Worm (Caenorhabditis elegans) whole organism, L4 larva: ENCODE results near the gene try-12.
A peak's percentile ranks its signal among the peaks of the same experiment; 100 is the strongest.

ENCODE experiments used
- D1046.2 ChIP-seq: fragments of 200-800 bp; sonication (Bioruptor generic); IDR thresholded peaks from 2 replicates; pipeline ENCODE4 v1.3.6; 2022; ENCODE audit warnings: missing genetic modification characterization, missing compliant biosample characterization
- F49E8.2 ChIP-seq: sonication (generic microtip); optimal IDR thresholded peaks from 2 replicates; lab custom pipeline; 2016; ENCODE audit warnings: missing compliant biosample characterization, mild to moderate bottlenecking, missing genetic modification characterization, borderline replicate concordance
- R02D3.7 ChIP-seq: fragments of 150-350 bp; sonication (generic microtip); optimal IDR thresholded peaks from 3 replicates; lab custom pipeline; 2014; ENCODE audit warnings: missing biosample characterization, missing genetic modification characterization
- T20F7.1 ChIP-seq: fragments of 200-800 bp; sonication (Bioruptor generic); optimal IDR thresholded peaks from 2 replicates; lab custom pipeline; 2018; ENCODE audit warnings: mild to moderate bottlenecking, missing genetic modification characterization, missing compliant biosample characterization
- T26A8.4 ChIP-seq: fragments of 200-800 bp; sonication (Bioruptor generic); IDR thresholded peaks from 2 replicates; pipeline ENCODE4 v1.3.6; 2022; ENCODE audit warnings: missing genetic modification characterization, missing compliant biosample characterization
- aha-1 ChIP-seq: fragments of 150-350 bp; peaks from one replicate; lab custom pipeline; 2014; ENCODE audit warnings: missing biosample characterization, missing genetic modification characterization
- aly-2 ChIP-seq: sonication (generic microtip); optimal IDR thresholded peaks from 2 replicates; lab custom pipeline; 2018; ENCODE audit warnings: missing biosample characterization, missing genetic modification characterization
- ama-1 ChIP-seq: fragments of 150-350 bp; optimal IDR thresholded peaks from 2 replicates; lab custom pipeline; 2014; ENCODE audit warnings: inconsistent platforms, mixed read lengths
- attf-4 ChIP-seq: sonication (generic microtip); optimal IDR thresholded peaks from 3 replicates; lab custom pipeline; 2017; ENCODE audit warnings: missing biosample characterization, missing genetic modification characterization
- ceh-32 ChIP-seq: sonication (generic microtip); optimal IDR thresholded peaks from 2 replicates; lab custom pipeline; 2016; ENCODE audit warnings: mild to moderate bottlenecking, missing genetic modification characterization, missing compliant biosample characterization; ENCODE audit not compliant: poor library complexity
- cey-2 ChIP-seq: sonication (generic microtip); optimal IDR thresholded peaks from 3 replicates; lab custom pipeline; 2017; ENCODE audit warnings: missing genetic modification characterization, mild to moderate bottlenecking, missing compliant biosample characterization, antibody characterized with exemption, borderline replicate concordance; ENCODE audit not compliant: insufficient read depth
- daf-16 ChIP-seq, 3 experiments: sonication (generic microtip); optimal IDR thresholded peaks; 2 replicates each; lab custom pipeline; 2016 to 2017; ENCODE audit warnings: missing genetic modification characterization in 3 of 3, missing genetic modification reagents in 3 of 3, mild to moderate bottlenecking in 2 of 3, missing compliant biosample characterization in 2 of 3, missing biosample characterization in 1 of 3, moderate library complexity in 1 of 3
- dmd-6 ChIP-seq: fragments of 200-800 bp; sonication (Bioruptor generic); IDR thresholded peaks from 2 replicates; pipeline ENCODE4 v1.3.6; 2022; ENCODE audit warnings: missing genetic modification reagents, missing genetic modification characterization, missing compliant biosample characterization
- dmd-8 ChIP-seq: fragments of 200-800 bp; sonication (Bioruptor generic); IDR thresholded peaks from 2 replicates; pipeline ENCODE4 v1.3.6; 2022; ENCODE audit warnings: missing genetic modification characterization, missing compliant biosample characterization
- dmd-9 ChIP-seq: fragments of 200-800 bp; sonication (Bioruptor generic); IDR thresholded peaks from 2 replicates; pipeline ENCODE4 v1.3.6; 2022; ENCODE audit warnings: missing genetic modification reagents, missing genetic modification characterization, missing compliant biosample characterization
- dpl-1 ChIP-seq: fragments of 150-350 bp; optimal IDR thresholded peaks from 2 replicates; lab custom pipeline; 2014; ENCODE audit warnings: missing biosample characterization, missing genetic modification reagents, missing genetic modification characterization
- duxl-1 ChIP-seq: sonication (generic microtip); optimal IDR thresholded peaks from 2 replicates; lab custom pipeline; 2016; ENCODE audit warnings: mild to moderate bottlenecking, missing genetic modification characterization, moderate library complexity, missing compliant biosample characterization; ENCODE audit not compliant: poor library complexity
- dve-1 ChIP-seq: sonication (generic microtip); optimal IDR thresholded peaks from 2 replicates; lab custom pipeline; 2017; ENCODE audit warnings: antibody characterized with exemption, mild to moderate bottlenecking, missing genetic modification characterization, missing compliant biosample characterization; ENCODE audit not compliant: insufficient read depth
- egl-27 ChIP-seq: sonication (generic microtip); optimal IDR thresholded peaks from 3 replicates; lab custom pipeline; 2017; ENCODE audit warnings: missing biosample characterization, missing genetic modification reagents, missing genetic modification characterization
- hif-1 ChIP-seq, 2 experiments: sonication (generic microtip); optimal IDR thresholded peaks; 2 replicates each; lab custom pipeline; 2016 to 2017; ENCODE audit warnings: missing compliant biosample characterization in 2 of 2, missing genetic modification characterization in 2 of 2, missing genetic modification reagents in 2 of 2, missing genotype in 2 of 2, mild to moderate bottlenecking in 1 of 2
- hlh-11 ChIP-seq: fragments of 200-800 bp; sonication (Bioruptor generic); optimal IDR thresholded peaks from 2 replicates; lab custom pipeline; 2018; ENCODE audit warnings: mild to moderate bottlenecking, missing genetic modification characterization, missing compliant biosample characterization
- jun-1 ChIP-seq: fragments of 150-350 bp; optimal IDR thresholded peaks from 2 replicates; lab custom pipeline; 2014; ENCODE audit warnings: missing biosample characterization, missing genetic modification reagents, missing genetic modification characterization
- lim-7 ChIP-seq: fragments of 200-800 bp; sonication (Bioruptor generic); IDR thresholded peaks from 2 replicates; pipeline ENCODE4 v1.3.6; 2022; ENCODE audit warnings: missing genetic modification characterization, missing compliant biosample characterization
- lin-1 ChIP-seq: fragments of 200-800 bp; sonication (Bioruptor generic); IDR thresholded peaks from 2 replicates; pipeline ENCODE4 v1.3.6; 2022; ENCODE audit warnings: missing genetic modification reagents, missing genetic modification characterization, missing compliant biosample characterization
- lin-29 ChIP-seq: fragments of 200-800 bp; sonication (Bioruptor generic); IDR thresholded peaks from 2 replicates; pipeline ENCODE4 v1.3.6; 2022; ENCODE audit warnings: missing genetic modification reagents, missing genetic modification characterization, missing compliant biosample characterization
- madf-5 ChIP-seq, 2 experiments: fragments of 200-800 bp; sonication (Bioruptor generic); IDR thresholded peaks; 2 replicates each; pipeline ENCODE4 v1.3.6; 2022; ENCODE audit warnings: missing compliant biosample characterization in 2 of 2, missing genetic modification characterization in 2 of 2
- madf-9 ChIP-seq: fragments of 200-800 bp; sonication (Bioruptor generic); conservative IDR thresholded peaks from 2 replicates; pipeline ENCODE4 v1.3.6; 2022; ENCODE audit warnings: missing genetic modification reagents, missing genetic modification characterization, missing compliant biosample characterization
- mep-1 ChIP-seq: fragments of 150-350 bp; sonication (generic microtip); optimal IDR thresholded peaks from 3 replicates; lab custom pipeline; 2014; ENCODE audit warnings: missing biosample characterization, missing genetic modification characterization
- mes-2 ChIP-seq: sonication (generic microtip); optimal IDR thresholded peaks from 2 replicates; lab custom pipeline; 2016; ENCODE audit warnings: missing genotype, mild to moderate bottlenecking, missing genetic modification characterization, missing compliant biosample characterization; ENCODE audit not compliant: poor library complexity, severe bottlenecking
- mxl-2 ChIP-seq: fragments of 200-800 bp; sonication (Bioruptor generic); conservative IDR thresholded peaks from 2 replicates; pipeline ENCODE4 v1.3.6; 2022; ENCODE audit warnings: missing genetic modification reagents, missing genetic modification characterization, missing compliant biosample characterization
- mxl-3 ChIP-seq: fragments of 200-800 bp; sonication (Bioruptor generic); optimal IDR thresholded peaks from 2 replicates; lab custom pipeline; 2018; ENCODE audit warnings: mild to moderate bottlenecking, missing genetic modification characterization, missing compliant biosample characterization
- nhr-10 ChIP-seq: fragments of 150-350 bp; optimal IDR thresholded peaks from 2 replicates; lab custom pipeline; 2014; ENCODE audit warnings: missing biosample characterization, missing genetic modification characterization
- nhr-25 ChIP-seq: sonication (generic microtip); optimal IDR thresholded peaks from 2 replicates; lab custom pipeline; 2017; ENCODE audit warnings: missing genetic modification characterization, mild to moderate bottlenecking, missing compliant biosample characterization, antibody characterized with exemption, moderate library complexity, borderline replicate concordance; ENCODE audit not compliant: insufficient read depth
- nhr-42 ChIP-seq: fragments of 200-800 bp; sonication (Bioruptor generic); IDR thresholded peaks from 2 replicates; pipeline ENCODE4 v1.3.6; 2022; ENCODE audit warnings: missing genetic modification characterization, missing compliant biosample characterization
- nhr-77 ChIP-seq: fragments of 150-350 bp; optimal IDR thresholded peaks from 2 replicates; lab custom pipeline; 2014; ENCODE audit warnings: missing biosample characterization, missing genetic modification characterization
- rbr-2 ChIP-seq: sonication (generic microtip); optimal IDR thresholded peaks from 2 replicates; lab custom pipeline; 2016; ENCODE audit warnings: missing genotype, missing genetic modification characterization, missing compliant biosample characterization
- sdz-12 ChIP-seq: fragments of 200-800 bp; sonication (Bioruptor generic); optimal IDR thresholded peaks from 2 replicates; lab custom pipeline; 2018; ENCODE audit warnings: mild to moderate bottlenecking, missing genetic modification characterization, missing compliant biosample characterization
- skn-1 ChIP-seq: fragments of 150-350 bp; optimal IDR thresholded peaks from 2 replicates; lab custom pipeline; 2014; ENCODE audit warnings: missing biosample characterization, missing genetic modification characterization
- snpc-1.2 ChIP-seq: fragments of 200-800 bp; sonication (Bioruptor generic); IDR thresholded peaks from 2 replicates; pipeline ENCODE4 v1.3.6; 2022; ENCODE audit warnings: missing genetic modification reagents, missing genetic modification characterization, missing compliant biosample characterization
- snpc-4 ChIP-seq: fragments of 150-350 bp; optimal IDR thresholded peaks from 2 replicates; lab custom pipeline; 2014; ENCODE audit warnings: missing biosample characterization, missing genetic modification characterization
- tag-97 ChIP-seq: fragments of 200-800 bp; sonication (Bioruptor generic); IDR thresholded peaks from 2 replicates; pipeline ENCODE4 v1.3.6; 2022; ENCODE audit warnings: missing genetic modification characterization, missing compliant biosample characterization
- unc-62 ChIP-seq, 3 experiments: fragments of 150-350 bp in 1 of 3; sonication (generic microtip); optimal IDR thresholded peaks in 2 of 3; peaks in 1 of 3; 1 replicate in 1 of 3; 2 replicates in 2 of 3; lab custom pipeline; 2014 to 2017; ENCODE audit warnings: missing biosample characterization in 3 of 3, missing genetic modification characterization in 3 of 3, missing genetic modification reagents in 3 of 3, missing genotype in 1 of 3
- zfp-3 ChIP-seq: fragments of 200-800 bp; sonication (Bioruptor generic); conservative IDR thresholded peaks from 2 replicates; pipeline ENCODE4 v1.3.6; 2022; ENCODE audit warnings: missing genetic modification reagents, missing genetic modification characterization, missing compliant biosample characterization
- zip-11 ChIP-seq: fragments of 200-800 bp; sonication (Bioruptor generic); IDR thresholded peaks from 2 replicates; pipeline ENCODE4 v1.3.6; 2022; ENCODE audit warnings: missing genetic modification characterization, missing compliant biosample characterization
- ztf-11 ChIP-seq: fragments of 150-350 bp; optimal IDR thresholded peaks from 2 replicates; lab custom pipeline; 2014; ENCODE audit warnings: missing biosample characterization, missing genetic modification characterization
- ztf-7 ChIP-seq: fragments of 150-350 bp; optimal IDR thresholded peaks from 2 replicates; lab custom pipeline; 2014; ENCODE audit warnings: missing biosample characterization, missing genetic modification characterization

try-12 gene

DNA sequence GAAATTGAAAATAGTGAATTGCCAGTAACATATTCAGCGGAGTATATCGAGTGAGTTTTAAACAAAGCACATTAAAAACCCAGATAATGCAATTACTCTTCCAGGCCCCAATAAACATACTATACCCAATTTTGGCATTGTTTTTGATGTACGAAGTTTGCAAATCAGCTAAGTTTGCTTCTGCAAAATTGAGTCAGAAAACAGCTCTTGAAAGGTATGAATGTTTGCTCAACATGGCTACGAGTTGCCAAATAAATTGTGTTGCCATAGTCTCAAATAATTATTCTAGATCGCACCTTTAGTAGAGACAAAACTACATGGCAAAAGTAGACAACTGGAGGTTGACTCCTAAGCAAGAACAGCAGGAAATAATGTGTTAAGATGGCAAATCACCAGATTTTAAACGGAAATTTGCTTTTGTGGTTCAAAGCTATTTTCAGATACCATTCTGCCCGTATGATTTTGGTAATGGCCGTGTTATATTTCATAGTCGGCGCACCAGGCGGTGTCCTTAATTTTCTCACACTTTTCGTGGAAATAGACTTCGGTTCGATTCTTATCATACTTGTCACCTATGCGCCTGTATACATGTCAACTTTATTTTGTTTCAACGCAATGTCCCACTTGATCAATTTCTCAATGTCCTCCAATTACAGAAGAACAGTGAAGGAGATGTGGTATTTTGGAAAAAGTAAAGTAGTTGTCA is 16.6 kb upstream of the try-12 start (continued):
- no peak for TF ChIP-seq tag-97
- no peak for TF ChIP-seq jun-1 (tag; lab: Kevin White, UChicago)
- TF ChIP-seq nhr-10 (tag; lab: Kevin White, UChicago) = no peak
- no peak for TF ChIP-seq F49E8.2 (tag; lab: Kevin White, UChicago)
- TF ChIP-seq T26A8.4 = peak; percentile 61; the same call in 1 of the 2 replicates
- peak; percentile 9 to 66; a peak in 1 of 4 replicates for TF ChIP-seq madf-5 (GFP tag; IDR thresholded peaks at IDR 0.05; lab: Robert Waterston, UW)
- TF ChIP-seq rbr-2 (tag; lab: Kevin White, UChicago) = no peak
- TF ChIP-seq skn-1 = no peak
- TF ChIP-seq ceh-32 (tag; lab: Kevin White, UChicago) = no peak
- TF ChIP-seq dmd-6 (GFP tag; lab: Robert Waterston, UW) = peak; percentile 25
- TF ChIP-seq mep-1 (tag; lab: Kevin White, UChicago) = peak; percentile 50
- TF ChIP-seq snpc-1.2 = no peak; the same call in 1 of the 2 replicates

DNA sequence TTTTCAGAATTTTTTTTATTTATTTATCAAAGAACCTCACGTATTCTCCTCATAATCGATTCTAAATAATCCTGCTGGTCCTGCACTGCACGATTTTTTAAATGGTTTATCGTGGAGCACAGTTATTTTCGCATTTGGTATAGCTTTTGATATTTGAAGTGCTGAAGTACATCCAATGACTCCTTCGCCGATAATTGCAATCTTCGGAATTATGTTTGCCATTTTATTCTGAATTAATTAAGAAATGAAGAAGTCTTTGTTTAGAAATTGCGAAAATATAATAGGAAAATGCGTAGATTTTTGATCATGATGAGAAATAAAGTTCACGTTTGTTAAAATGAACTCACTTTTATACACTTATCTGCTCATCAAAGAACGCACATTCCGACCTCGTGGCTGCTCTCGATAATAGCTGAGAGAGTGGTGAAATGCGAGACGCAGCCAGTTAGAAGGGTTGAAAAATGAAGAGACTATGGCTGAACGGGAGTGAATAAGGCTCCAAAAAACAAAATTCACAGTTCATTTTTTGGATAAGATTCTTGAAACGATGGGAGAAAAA is 14.3 kb upstream of the try-12 start:
- TF ChIP-seq hlh-11 (tag; lab: Kevin White, UChicago) (peak; percentile 79), sdz-12 (GFP tag; lab: Kevin White, UChicago) (no peak), mep-1 (tag; lab: Kevin White, UChicago) (peak; percentile 35), R02D3.7 (tag; lab: Kevin White, UChicago) (no peak), mes-2 (tag; lab: Kevin White, UChicago) (peak; percentile 38), nhr-25 (no peak), dmd-9 (GFP tag; lab: Robert Waterston, UW) (no peak), zfp-3 (GFP tag; lab: Robert Waterston, UW) (0 out of 2 replicates have a peak, but pooled peaks have one; percentile 28), unc-62 (GFP tag; optimal IDR thresholded peaks at IDR 0.05 in 1 of 2; lab: Kevin White, UChicago) (peak in 1 of 2 experiments; percentile 78), unc-62 (tag; optimal IDR thresholded peaks at IDR 0.05; lab: Kevin White, UChicago) (no peak), daf-16 (GFP tag; optimal IDR thresholded peaks at IDR 0.05; lab: Kevin White, UChicago) (no peak), daf-16 (tag; optimal IDR thresholded peaks at IDR 0.05; lab: Kevin White, UChicago) (peak; percentile 62), snpc-4 (tag; lab: Kevin White, UChicago) (no peak), nhr-77 (peak; percentile 52), lim-7 (no peak), ztf-11 (tag; lab: Kevin White, UChicago) (no peak), ama-1 (lab: Kevin White, UChicago) (peak; percentile 78), egl-27 (tag; lab: Kevin White, UChicago) (no peak), aha-1 (tag; lab: Kevin White, UChicago) (no peak), dmd-8 (no peak), T20F7.1 (no peak), lin-1 (GFP tag; lab: Robert Waterston, UW) (no peak), ztf-7 (no peak), jun-1 (tag; lab: Kevin White, UChicago) (no peak), lin-29 (GFP tag; lab: Robert Waterston, UW) (no peak), aly-2 (tag; lab: Kevin White, UChicago) (no peak), snpc-1.2 (no peak), duxl-1 (tag; lab: Kevin White, UChicago) (peak; percentile 23), mxl-3 (GFP tag; lab: Kevin White, UChicago) (peak; percentile 63), mxl-2 (peak; percentile 39; the same call in 1 of the 2 replicates), nhr-42 (no peak), D1046.2 (no peak), madf-9 (GFP tag; lab: Robert Waterston, UW) (no peak), hif-1 (tag; optimal IDR thresholded peaks at IDR 0.05; lab: Kevin White, UChicago) (peak in 1 of 2 experiments; percentile 10), cey-2 (no peak), zip-11 (GFP tag; lab: Robert Waterston, UW) (no peak), dve-1 (peak; percentile 64), attf-4 (no peak), dpl-1 (GFP tag; lab: Kevin White, UChicago) (peak; percentile 24)
